Fruit fly (Drosophila melanogaster): Measurements from ENCODE around the gene ScsbetaA.

Gene ScsbetaA

DNA sequence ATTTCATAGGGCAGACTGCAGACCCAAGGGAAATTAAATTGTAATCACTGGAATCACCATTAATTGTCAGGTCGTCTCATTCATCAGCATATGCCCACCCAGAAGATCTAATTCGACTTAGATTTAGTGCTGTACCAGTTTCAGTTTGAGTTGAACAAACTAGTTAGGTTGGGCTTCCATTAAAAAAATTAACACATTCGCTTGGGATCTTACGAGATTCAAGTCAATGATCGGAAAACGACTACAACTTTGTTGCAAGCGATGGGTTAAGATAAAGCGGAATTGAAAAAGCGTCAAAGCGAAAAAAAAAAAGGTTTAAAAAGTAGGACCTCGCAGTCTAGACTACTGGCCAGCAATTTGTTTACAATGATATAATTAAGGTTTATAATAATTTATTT lies 12.0 kb upstream of the ScsbetaA start:
- TF ChIP-seq Clk (GFP tag; optimal IDR thresholded peaks at IDR 0.05) (no peak), tj (GFP tag; optimal IDR thresholded peaks at IDR 0.05) (no peak), CG1620 (GFP tag; optimal IDR thresholded peaks at IDR 0.05) (no peak), pad (GFP tag; optimal IDR thresholded peaks at IDR 0.05) (no peak), Crg-1 (GFP tag; optimal IDR thresholded peaks at IDR 0.05) (no peak), CG5204 (GFP tag; optimal IDR thresholded peaks at IDR 0.05) (no peak), kay (GFP tag; ENCODE audit: borderline replicate concordance) (no peak), cic (GFP tag; optimal IDR thresholded peaks at IDR 0.05) (no peak), CG11617 (GFP tag; optimal IDR thresholded peaks at IDR 0.05) (no peak), Mnt (GFP tag; optimal IDR thresholded peaks at IDR 0.05) (no peak), Hr96 (GFP tag; optimal IDR thresholded peaks at IDR 0.05) (no peak), ovo (GFP tag; optimal IDR thresholded peaks at IDR 0.05) (no peak), CG7045 (GFP tag; optimal IDR thresholded peaks at IDR 0.05) (no peak), toe (GFP tag; optimal IDR thresholded peaks at IDR 0.05) (no peak), cnc (optimal IDR thresholded peaks at IDR 0.05) (no peak), bab1 (GFP tag; optimal IDR thresholded peaks at IDR 0.05) (no peak), CG33017 (tag; optimal IDR thresholded peaks at IDR 0.05) (no peak)

DNA sequence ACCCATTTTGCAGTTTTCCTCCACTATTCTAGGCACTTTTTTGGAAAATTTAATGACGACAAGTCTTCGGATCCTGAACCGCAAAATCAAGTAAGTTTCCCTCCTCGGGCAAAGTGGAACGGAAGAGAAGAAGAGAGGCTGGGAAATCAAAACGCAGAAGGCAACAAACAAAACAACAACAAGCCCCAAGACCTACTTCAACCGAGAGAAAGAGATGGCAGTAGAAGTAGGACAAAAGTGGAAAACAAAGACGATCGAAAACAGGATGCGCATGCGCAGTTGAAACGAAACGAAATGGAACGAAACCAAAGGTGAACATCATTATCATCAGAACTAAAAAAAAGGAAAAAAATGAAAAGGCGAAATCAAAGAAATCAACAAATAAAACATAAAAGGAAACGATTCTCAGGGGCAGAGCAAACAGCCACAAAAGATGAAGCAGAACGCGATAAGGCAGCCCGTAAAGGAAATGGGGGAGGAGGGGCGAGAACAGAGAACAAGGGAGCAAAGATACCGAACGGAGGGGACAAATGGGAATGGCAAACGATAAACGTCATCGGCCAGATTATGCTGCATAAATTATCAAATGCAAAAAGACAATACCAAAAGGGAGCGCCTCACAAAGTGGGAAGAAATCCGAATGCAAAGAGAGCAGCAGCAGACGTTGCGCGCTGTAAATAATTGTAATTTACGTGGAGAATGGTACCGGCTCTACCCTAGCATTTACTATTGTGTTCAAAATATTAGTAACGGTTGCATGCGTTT lies 11.3 kb upstream of the ScsbetaA start:
- TF ChIP-seq CG12768 (GFP tag; optimal IDR thresholded peaks at IDR 0.05) (no peak), ovo (GFP tag; optimal IDR thresholded peaks at IDR 0.05) (no peak), Clk (GFP tag; optimal IDR thresholded peaks at IDR 0.05) (no peak), CG11617 (GFP tag; optimal IDR thresholded peaks at IDR 0.05) (no peak), pad (GFP tag; optimal IDR thresholded peaks at IDR 0.05) (no peak), CG5204 (GFP tag; optimal IDR thresholded peaks at IDR 0.05) (no peak), cic (GFP tag; optimal IDR thresholded peaks at IDR 0.05) (no peak), tj (GFP tag; optimal IDR thresholded peaks at IDR 0.05) (no peak), Crg-1 (GFP tag; optimal IDR thresholded peaks at IDR 0.05) (no peak), cnc (optimal IDR thresholded peaks at IDR 0.05) (no peak), toe (GFP tag; optimal IDR thresholded peaks at IDR 0.05) (no peak), Hr96 (GFP tag; optimal IDR thresholded peaks at IDR 0.05) (no peak), CG7045 (GFP tag; optimal IDR thresholded peaks at IDR 0.05) (no peak), CG14711 (tag; optimal IDR thresholded peaks at IDR 0.05) (no peak), Mnt (GFP tag; optimal IDR thresholded peaks at IDR 0.05) (no peak), CG33017 (tag; optimal IDR thresholded peaks at IDR 0.05) (no peak), kay (GFP tag; ENCODE audit: borderline replicate concordance) (no peak)

DNA sequence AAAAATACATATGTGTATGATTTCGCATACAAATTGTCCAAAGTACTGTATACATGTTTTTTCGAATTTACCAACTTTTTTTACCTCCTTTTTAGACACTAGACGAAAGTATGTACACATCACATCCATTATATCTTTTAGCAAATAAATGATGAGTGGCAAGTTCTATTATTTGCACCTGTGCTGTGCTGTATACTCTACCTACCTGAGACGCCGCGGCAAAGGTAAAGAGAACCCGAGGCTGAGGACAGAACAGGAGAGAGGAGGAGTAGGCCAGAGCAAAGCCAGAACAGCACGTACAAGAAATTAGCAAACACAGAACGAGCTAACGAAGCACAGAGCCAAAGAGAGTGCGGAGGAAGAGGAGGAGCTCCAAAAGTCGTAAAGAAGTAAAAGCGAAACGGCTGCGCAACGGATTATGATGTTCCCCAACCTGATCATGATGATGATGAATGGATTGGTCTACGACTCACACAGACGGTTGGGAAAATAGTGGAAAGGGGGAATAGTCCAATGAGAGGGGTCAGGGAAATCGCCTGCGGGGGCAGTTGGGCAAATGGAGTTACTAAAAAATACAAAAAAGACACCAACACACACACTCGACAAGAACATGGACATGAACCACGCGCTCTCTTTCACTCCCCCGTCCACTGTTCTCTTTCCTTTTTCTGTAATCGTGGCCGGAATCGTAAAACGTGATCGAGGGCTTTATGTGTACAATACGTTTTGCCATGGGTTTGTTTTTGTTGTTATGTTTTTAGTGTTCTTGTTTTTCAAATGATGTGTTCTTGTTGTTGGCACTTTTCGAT lies 10.5 kb upstream of the ScsbetaA start:
- TF ChIP-seq Clk (GFP tag; optimal IDR thresholded peaks at IDR 0.05) (no peak), Crg-1 (GFP tag; optimal IDR thresholded peaks at IDR 0.05) (peak; percentile 18), cic (GFP tag; optimal IDR thresholded peaks at IDR 0.05) (no peak), bab1 (GFP tag; optimal IDR thresholded peaks at IDR 0.05) (peak; percentile 84), Hr96 (GFP tag; optimal IDR thresholded peaks at IDR 0.05) (peak; percentile 21), kay (GFP tag; ENCODE audit: borderline replicate concordance) (no peak), CG33017 (tag; optimal IDR thresholded peaks at IDR 0.05) (no peak), CG1620 (GFP tag; optimal IDR thresholded peaks at IDR 0.05) (no peak), cnc (optimal IDR thresholded peaks at IDR 0.05) (no peak), CG7045 (GFP tag; optimal IDR thresholded peaks at IDR 0.05) (no peak), CG5204 (GFP tag; optimal IDR thresholded peaks at IDR 0.05) (no peak), CG14711 (tag; optimal IDR thresholded peaks at IDR 0.05) (peak; percentile 61), pad (GFP tag; optimal IDR thresholded peaks at IDR 0.05) (peak; percentile 87), ovo (GFP tag; optimal IDR thresholded peaks at IDR 0.05) (no peak), CG7101 (tag; optimal IDR thresholded peaks at IDR 0.05) (peak; percentile 45), toe (GFP tag; optimal IDR thresholded peaks at IDR 0.05) (no peak)

DNA sequence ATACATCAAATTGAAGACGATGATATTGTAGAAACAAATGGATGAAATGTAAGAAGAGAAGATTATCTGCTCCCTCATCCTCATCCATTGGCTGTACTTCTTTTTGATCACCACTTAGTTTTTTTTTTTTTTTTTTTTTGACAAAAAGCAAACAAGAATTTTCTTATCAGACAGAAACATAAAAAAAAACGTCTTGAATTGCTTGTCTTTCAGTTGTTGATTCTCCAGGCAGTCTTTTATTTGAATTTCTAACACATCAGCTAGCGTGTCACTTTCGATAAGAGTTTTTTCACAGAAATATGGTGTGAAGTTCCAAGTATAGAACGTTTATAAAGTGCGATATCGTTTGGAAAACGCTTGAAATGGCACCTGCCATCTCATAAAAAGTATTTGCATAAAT lies 8.8 kb upstream of the ScsbetaA start:
- TF ChIP-seq pad (GFP tag; optimal IDR thresholded peaks at IDR 0.05) (no peak), ovo (GFP tag; optimal IDR thresholded peaks at IDR 0.05) (no peak), CG33017 (tag; optimal IDR thresholded peaks at IDR 0.05) (no peak), kay (GFP tag; ENCODE audit: borderline replicate concordance) (no peak), bab1 (GFP tag; optimal IDR thresholded peaks at IDR 0.05) (no peak), cic (GFP tag; optimal IDR thresholded peaks at IDR 0.05) (no peak), CG12768 (GFP tag; optimal IDR thresholded peaks at IDR 0.05) (no peak), Hr96 (GFP tag; optimal IDR thresholded peaks at IDR 0.05) (no peak), toe (GFP tag; optimal IDR thresholded peaks at IDR 0.05) (no peak), cnc (optimal IDR thresholded peaks at IDR 0.05) (no peak), CG11617 (GFP tag; optimal IDR thresholded peaks at IDR 0.05) (no peak), CG7045 (GFP tag; optimal IDR thresholded peaks at IDR 0.05) (no peak), Mnt (GFP tag; optimal IDR thresholded peaks at IDR 0.05) (no peak), Clk (GFP tag; optimal IDR thresholded peaks at IDR 0.05) (no peak), tj (GFP tag; optimal IDR thresholded peaks at IDR 0.05) (no peak), CG7101 (tag; optimal IDR thresholded peaks at IDR 0.05) (no peak), CG14711 (tag; optimal IDR thresholded peaks at IDR 0.05) (no peak), Crg-1 (GFP tag; optimal IDR thresholded peaks at IDR 0.05) (no peak), CG5204 (GFP tag; optimal IDR thresholded peaks at IDR 0.05) (no peak)

Measured in whole organism, adult.